Fruit fly (Drosophila melanogaster) whole organism, embryonic: ENCODE measurements around the gene Vps26.

Experiments
- Ada2b ChIP-seq: fragments of 200-800 bp; sonication (Bioruptor generic); IDR thresholded peaks from 2 replicates; pipeline ENCODE4 v1.3.6; 2022; ENCODE audit warnings: missing biosample characterization, missing genetic modification characterization
- Atf3 ChIP-seq: fragments of 200-800 bp; sonication (Bioruptor generic); optimal IDR thresholded peaks from 3 replicates; lab custom pipeline; 2016; ENCODE audit warnings: missing biosample characterization, missing genetic modification characterization
- BEAF-32 ChIP-seq: fragments of 200-800 bp; sonication (Bioruptor generic); optimal IDR thresholded peaks from 3 replicates; lab custom pipeline; 2017; ENCODE audit warnings: missing biosample characterization, missing genetic modification characterization, mild to moderate bottlenecking, moderate library complexity, missing genetic modification reagents
- Blimp-1 ChIP-seq: fragments of 200-800 bp; sonication (Bioruptor generic); optimal IDR thresholded peaks from 3 replicates; lab custom pipeline; 2018; ENCODE audit warnings: missing biosample characterization, missing genetic modification characterization, mild to moderate bottlenecking, moderate library complexity, missing genetic modification reagents
- BtbVII ChIP-seq: fragments of 200-800 bp; sonication (Bioruptor generic); optimal IDR thresholded peaks from 3 replicates; lab custom pipeline; 2017; ENCODE audit warnings: missing biosample characterization, mild to moderate bottlenecking, missing genetic modification characterization
- CG10147 ChIP-seq: fragments of 200-800 bp; sonication (Bioruptor generic); optimal IDR thresholded peaks from 2 replicates; lab custom pipeline; 2019; ENCODE audit warnings: missing biosample characterization, mild to moderate bottlenecking, missing genetic modification characterization, moderate library complexity
- CG10274 ChIP-seq: fragments of 200-800 bp; sonication (Bioruptor generic); optimal IDR thresholded peaks from 3 replicates; lab custom pipeline; 2017; ENCODE audit warnings: missing biosample characterization, mild to moderate bottlenecking, missing genetic modification characterization
- CG12659 ChIP-seq: fragments of 200-800 bp; sonication (Bioruptor generic); optimal IDR thresholded peaks from 3 replicates; lab custom pipeline; 2017; ENCODE audit warnings: mild to moderate bottlenecking, missing biosample characterization, missing genetic modification reagents, missing genetic modification characterization
- CG14965 ChIP-seq: fragments of 200-800 bp; sonication (Bioruptor generic); optimal IDR thresholded peaks from 2 replicates; lab custom pipeline; 2016; ENCODE audit warnings: missing biosample characterization, missing genetic modification characterization, borderline replicate concordance
- CG1529 ChIP-seq: fragments of 200-800 bp; sonication (Bioruptor generic); optimal IDR thresholded peaks from 3 replicates; lab custom pipeline; 2018; ENCODE audit warnings: missing biosample characterization, missing genetic modification characterization
- CG17568 ChIP-seq: fragments of 200-800 bp; sonication (Bioruptor generic); optimal IDR thresholded peaks from 2 replicates; lab custom pipeline; 2018; ENCODE audit warnings: missing biosample characterization, mild to moderate bottlenecking, missing genetic modification characterization, moderate library complexity
- CG17912 ChIP-seq: fragments of 200-800 bp; sonication (Bioruptor generic); optimal IDR thresholded peaks from 2 replicates; lab custom pipeline; 2018; ENCODE audit warnings: missing biosample characterization, mild to moderate bottlenecking, missing genetic modification characterization
- CG1832 ChIP-seq: fragments of 200-800 bp; sonication (Bioruptor generic); optimal IDR thresholded peaks from 2 replicates; lab custom pipeline; 2017; ENCODE audit warnings: missing biosample characterization, mild to moderate bottlenecking, missing genetic modification characterization, inconsistent platforms
- CG34376 ChIP-seq: fragments of 200-800 bp; sonication (Bioruptor generic); optimal IDR thresholded peaks from 2 replicates; lab custom pipeline; 2018; ENCODE audit warnings: missing biosample characterization, mild to moderate bottlenecking, missing genetic modification characterization
- CG3847 ChIP-seq: fragments of 200-800 bp; sonication (Bioruptor generic); IDR thresholded peaks from 2 replicates; pipeline ENCODE4 v1.3.6; 2022; ENCODE audit warnings: missing biosample characterization, missing genetic modification characterization
- CG43689 ChIP-seq: fragments of 200-800 bp; sonication (Bioruptor generic); IDR thresholded peaks from 2 replicates; pipeline ENCODE4 v1.3.6; 2022; ENCODE audit warnings: missing biosample characterization, missing genetic modification characterization
- CG4820 ChIP-seq: fragments of 200-800 bp; sonication (Bioruptor generic); optimal IDR thresholded peaks from 3 replicates; lab custom pipeline; 2016; ENCODE audit warnings: missing biosample characterization, missing genetic modification characterization
- CG4854 ChIP-seq: fragments of 200-800 bp; sonication (Bioruptor generic); optimal IDR thresholded peaks from 2 replicates; lab custom pipeline; 2016; ENCODE audit warnings: missing biosample characterization, missing genetic modification characterization, inconsistent platforms
- CG6272 ChIP-seq: fragments of 200-800 bp; sonication (Bioruptor generic); IDR thresholded peaks from 2 replicates; pipeline ENCODE4 v1.3.6; 2022; ENCODE audit warnings: missing biosample characterization, missing genetic modification characterization
- CG7372 ChIP-seq: fragments of 200-800 bp; sonication (Bioruptor generic); IDR thresholded peaks from 2 replicates; pipeline ENCODE4 v1.3.6; 2022; ENCODE audit warnings: missing biosample characterization, missing genetic modification characterization
- CG9876 ChIP-seq: fragments of 200-800 bp; sonication (Bioruptor generic); optimal IDR thresholded peaks from 2 replicates; lab custom pipeline; 2016; ENCODE audit warnings: missing biosample characterization, missing genetic modification characterization
- D ChIP-seq, 2 experiments: fragments of 200-800 bp in 1 of 2; fragments of >200 bp in 1 of 2; sonication (Bioruptor generic) in 1 of 2; optimal IDR thresholded peaks; 2 replicates in 1 of 2; 3 replicates in 1 of 2; lab custom pipeline; 2017; ENCODE audit warnings: mild to moderate bottlenecking in 1 of 2, missing biosample characterization in 1 of 2, missing genetic modification characterization in 1 of 2, missing genetic modification reagents in 1 of 2
- Dref ChIP-seq: fragments of 200-800 bp; sonication (Bioruptor generic); IDR thresholded peaks from 2 replicates; pipeline ENCODE4 v1.3.6; 2022; ENCODE audit warnings: missing biosample characterization, missing genetic modification characterization
- ERR ChIP-seq: fragments of 200-800 bp; sonication (Bioruptor generic); optimal IDR thresholded peaks from 2 replicates; lab custom pipeline; 2016; ENCODE audit warnings: missing biosample characterization, missing genetic modification characterization
- Fer3 ChIP-seq: fragments of 200-800 bp; sonication (Bioruptor generic); optimal IDR thresholded peaks from 2 replicates; lab custom pipeline; 2018; ENCODE audit warnings: missing biosample characterization, mild to moderate bottlenecking, missing genetic modification characterization, moderate library complexity
- GATAe ChIP-seq: fragments of 200-800 bp; sonication (Bioruptor generic); conservative IDR thresholded peaks from 2 replicates; pipeline ENCODE4 v1.3.6; 2022; ENCODE audit warnings: missing biosample characterization, missing genetic modification characterization
- Max ChIP-seq: fragments of 200-800 bp; sonication (Bioruptor generic); optimal IDR thresholded peaks from 2 replicates; lab custom pipeline; 2016; ENCODE audit warnings: missing biosample characterization, mild to moderate bottlenecking, missing genetic modification characterization
- NC2β ChIP-seq: fragments of 200-800 bp; sonication (Bioruptor generic); optimal IDR thresholded peaks from 2 replicates; lab custom pipeline; 2016; ENCODE audit warnings: missing biosample characterization, missing genetic modification characterization
- Optix ChIP-seq: fragments of 200-800 bp; sonication (Bioruptor generic); IDR thresholded peaks from 3 replicates; pipeline ENCODE4 v1.3.6; 2022; ENCODE audit warnings: missing biosample characterization, missing genetic modification characterization
- Rx ChIP-seq: fragments of 200-800 bp; sonication (Bioruptor generic); IDR thresholded peaks from 2 replicates; pipeline ENCODE4 v1.3.6; 2022; ENCODE audit warnings: missing biosample characterization, missing genetic modification characterization
- abd-A ChIP-seq: fragments of 200-800 bp; sonication (Bioruptor generic); optimal IDR thresholded peaks from 3 replicates; lab custom pipeline; 2019; ENCODE audit warnings: missing biosample characterization, mild to moderate bottlenecking, missing genetic modification characterization, moderate library complexity
- bab2 ChIP-seq: fragments of 200-800 bp; sonication (Bioruptor generic); optimal IDR thresholded peaks from 2 replicates; lab custom pipeline; 2016; ENCODE audit warnings: missing biosample characterization, missing genetic modification characterization
- bigmax ChIP-seq: fragments of 200-800 bp; sonication (Bioruptor generic); optimal IDR thresholded peaks from 2 replicates; lab custom pipeline; 2018; ENCODE audit warnings: missing biosample characterization, mild to moderate bottlenecking, missing genetic modification characterization
- bowl ChIP-seq: fragments of 200-800 bp; sonication (Bioruptor generic); IDR thresholded peaks from 2 replicates; pipeline ENCODE4 v1.3.6; 2022; ENCODE audit warnings: missing biosample characterization, missing genetic modification characterization
- chm ChIP-seq: fragments of 200-800 bp; sonication (Bioruptor generic); IDR thresholded peaks from 2 replicates; pipeline ENCODE4 v1.3.6; 2022; ENCODE audit warnings: missing biosample characterization, missing genetic modification characterization
- chn ChIP-seq: fragments of 200-800 bp; sonication (Bioruptor generic); optimal IDR thresholded peaks from 2 replicates; lab custom pipeline; 2016; ENCODE audit warnings: missing biosample characterization, missing genetic modification characterization
- cwo ChIP-seq: fragments of 200-800 bp; sonication (Bioruptor generic); optimal IDR thresholded peaks from 3 replicates; lab custom pipeline; 2017; ENCODE audit warnings: missing biosample characterization, missing genetic modification characterization, mild to moderate bottlenecking, moderate library complexity, missing genetic modification reagents
- dysf ChIP-seq: fragments of 200-800 bp; sonication (Bioruptor generic); IDR thresholded peaks from 3 replicates; pipeline ENCODE4 v1.3.6; 2022; ENCODE audit warnings: missing biosample characterization, missing genetic modification characterization
- ems ChIP-seq: fragments of 200-800 bp; sonication (Bioruptor generic); optimal IDR thresholded peaks from 3 replicates; lab custom pipeline; 2016; ENCODE audit warnings: missing biosample characterization, missing genetic modification characterization
- esg ChIP-seq: fragments of 200-800 bp; sonication (Bioruptor generic); conservative IDR thresholded peaks from 2 replicates; pipeline ENCODE4 v1.3.6; 2022; ENCODE audit warnings: missing biosample characterization, missing genetic modification characterization
- fu2 ChIP-seq: fragments of 200-800 bp; sonication (Bioruptor generic); optimal IDR thresholded peaks from 2 replicates; lab custom pipeline; 2016; ENCODE audit warnings: missing biosample characterization, missing genetic modification characterization
- h ChIP-seq: fragments of >200 bp; optimal IDR thresholded peaks from 2 replicates; lab custom pipeline; 2017
- ham ChIP-seq: fragments of 200-800 bp; sonication (Bioruptor generic); IDR thresholded peaks from 2 replicates; pipeline ENCODE4 v1.3.6; 2022; ENCODE audit warnings: missing biosample characterization, missing genetic modification characterization
- her ChIP-seq: fragments of 200-800 bp; sonication (Bioruptor generic); optimal IDR thresholded peaks from 2 replicates; lab custom pipeline; 2016; ENCODE audit warnings: missing biosample characterization, missing genetic modification characterization
- hth ChIP-seq: fragments of >200 bp; optimal IDR thresholded peaks from 2 replicates; lab custom pipeline; 2017; ENCODE audit warnings: inconsistent platforms
- inv ChIP-seq: fragments of 200-800 bp; sonication (Bioruptor generic); IDR thresholded peaks from 2 replicates; pipeline ENCODE4 v1.3.6; 2022; ENCODE audit warnings: missing biosample characterization, missing genetic modification characterization; ENCODE audit not compliant: partially characterized antibody
- nom ChIP-seq: fragments of 200-800 bp; sonication (Bioruptor generic); optimal IDR thresholded peaks from 2 replicates; lab custom pipeline; 2017; ENCODE audit warnings: missing biosample characterization, missing genetic modification characterization, mild to moderate bottlenecking, moderate library complexity, missing genetic modification reagents
- phol ChIP-seq: fragments of 200-800 bp; sonication (Bioruptor generic); optimal IDR thresholded peaks from 3 replicates; lab custom pipeline; 2018; ENCODE audit warnings: missing biosample characterization, mild to moderate bottlenecking, missing genetic modification characterization, moderate library complexity
- repo ChIP-seq: fragments of 200-800 bp; sonication (Bioruptor generic); optimal IDR thresholded peaks from 2 replicates; lab custom pipeline; 2016; ENCODE audit warnings: missing biosample characterization, missing genetic modification characterization
- tna ChIP-seq: fragments of 200-800 bp; sonication (Bioruptor generic); IDR thresholded peaks from 2 replicates; pipeline ENCODE4 v1.3.6; 2022; ENCODE audit warnings: missing biosample characterization, missing genetic modification characterization; ENCODE audit not compliant: partially characterized antibody
- unc-4 ChIP-seq: fragments of 200-800 bp; sonication (Bioruptor generic); IDR thresholded peaks from 2 replicates; pipeline ENCODE4 v1.3.6; 2022; ENCODE audit warnings: missing biosample characterization, missing genetic modification characterization; ENCODE audit not compliant: partially characterized antibody

Vps26 gene

DNA sequence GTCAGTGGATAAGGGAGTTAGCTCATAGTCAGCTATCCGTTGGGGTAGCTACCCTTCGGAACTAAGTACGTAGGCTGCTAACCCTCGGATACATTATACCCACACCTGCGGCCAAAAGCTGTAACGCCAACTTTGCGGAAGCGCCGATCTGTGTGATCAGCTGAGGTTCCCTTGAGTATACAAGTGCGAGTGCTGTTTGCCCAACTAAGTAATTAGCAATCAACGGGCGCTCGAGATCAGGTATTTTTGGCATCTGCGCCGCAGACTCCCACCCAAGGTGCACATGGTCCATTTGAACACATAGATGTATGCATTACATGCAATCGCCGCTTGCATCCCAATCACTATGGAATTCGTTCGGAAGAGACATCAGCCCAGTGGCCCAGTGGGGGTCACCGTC lies 19.6 kb upstream of the Vps26 start (continued):
- TF ChIP-seq CG7372 = 0 out of 2 replicates have a peak, but pooled peaks have one; percentile 14
- TF ChIP-seq bigmax = peak; percentile 4
- TF ChIP-seq CG14965 = peak; percentile 50
- TF ChIP-seq bab2 = peak; percentile 72
- peak; percentile 37 for TF ChIP-seq CG9876 (GFP tag; lab: Kevin White, UChicago)
- peak; percentile 77 for TF ChIP-seq CG12659 (GFP tag; lab: Kevin White, UChicago)
- TF ChIP-seq esg (GFP tag; lab: Robert Waterston, UW) = no peak
- no peak for TF ChIP-seq tna (GFP tag; lab: Robert Waterston, UW)
- no peak for TF ChIP-seq chn (GFP tag; lab: Kevin White, UChicago)
- no peak for TF ChIP-seq Blimp-1 (GFP tag; lab: Kevin White, UChicago)
- TF ChIP-seq cwo (GFP tag; lab: Kevin White, UChicago) = peak; percentile 80
- peak; percentile 78 for TF ChIP-seq Fer3 (tag; lab: Kevin White, UChicago)
- TF ChIP-seq NC2β (GFP tag; lab: Kevin White, UChicago) = no peak
- TF ChIP-seq her = peak; percentile 81
- TF ChIP-seq Max (GFP tag; lab: Kevin White, UChicago) = peak; percentile 40
- no peak for TF ChIP-seq CG4820
- TF ChIP-seq CG3847 = peak; percentile 52
- peak; percentile 69 for TF ChIP-seq ERR (GFP tag; lab: Kevin White, UChicago)
- TF ChIP-seq dysf (GFP tag; lab: Robert Waterston, UW) = peak; percentile 65; the same call in 1 of the 3 replicates
- no peak for TF ChIP-seq abd-A
- TF ChIP-seq chm (GFP tag; lab: Robert Waterston, UW) = no peak
- peak; percentile 26 for TF ChIP-seq CG10147
- TF ChIP-seq CG4854 (GFP tag; lab: Kevin White, UChicago) = peak; percentile 72
- TF ChIP-seq hth = no peak
- TF ChIP-seq Ada2b (GFP tag; lab: Robert Waterston, UW) = peak; percentile 29; the same call in 1 of the 2 replicates
- TF ChIP-seq Optix (GFP tag; lab: Robert Waterston, UW) = no peak
- peak; percentile 66 for TF ChIP-seq CG17568 (GFP tag; lab: Kevin White, UChicago)
- no peak for TF ChIP-seq unc-4 (GFP tag; lab: Robert Waterston, UW)
- TF ChIP-seq Atf3 (GFP tag; lab: Kevin White, UChicago) = no peak
- peak; percentile 30 for TF ChIP-seq CG1832 (GFP tag; lab: Kevin White, UChicago)
- peak; percentile 34; the same call in 1 of the 2 replicates for TF ChIP-seq GATAe
- TF ChIP-seq fu2 (GFP tag; lab: Kevin White, UChicago) = no peak
- TF ChIP-seq CG17912 (GFP tag; lab: Kevin White, UChicago) = no peak
- no peak for TF ChIP-seq CG1529 (GFP tag; lab: Kevin White, UChicago)
- peak; percentile 31 for TF ChIP-seq ems (GFP tag; lab: Kevin White, UChicago)
- TF ChIP-seq bowl = no peak
- peak; percentile 66; the same call in 1 of the 2 replicates for TF ChIP-seq ham (GFP tag; lab: Robert Waterston, UW)
- no peak for TF ChIP-seq inv (GFP tag; lab: Robert Waterston, UW)
- TF ChIP-seq CG43689 (GFP tag; lab: Robert Waterston, UW) = peak; percentile 60; the same call in 1 of the 2 replicates
- peak; percentile 89 for TF ChIP-seq BtbVII (GFP tag; lab: Kevin White, UChicago)
- TF ChIP-seq CG6272 (GFP tag; lab: Robert Waterston, UW) = no peak
- TF ChIP-seq h (lab: Kevin White, UChicago) = no peak
- no peak for TF ChIP-seq Dref
- TF ChIP-seq repo (GFP tag; lab: Kevin White, UChicago) = peak; percentile 34
- peak; percentile 15 for TF ChIP-seq CG10274 (GFP tag; lab: Kevin White, UChicago)
- no peak for TF ChIP-seq BEAF-32
- TF ChIP-seq nom (GFP tag; lab: Kevin White, UChicago) = no peak
- no peak for TF ChIP-seq Rx (GFP tag; lab: Robert Waterston, UW)
- no peak for TF ChIP-seq D (optimal IDR thresholded peaks at IDR 0.05; lab: Kevin White, UChicago)
- no peak for TF ChIP-seq D (GFP tag; optimal IDR thresholded peaks at IDR 0.05; lab: Kevin White, UChicago)
- TF ChIP-seq phol (tag; lab: Kevin White, UChicago) = no peak
- TF ChIP-seq CG34376 = peak; percentile 92
